Fruit fly (Drosophila melanogaster) whole organism, embryonic: ENCODE results near the gene Csas.

Experiments
- Ada2b ChIP-seq: fragments of 200-800 bp; sonication (Bioruptor generic); IDR thresholded peaks from 2 replicates; pipeline ENCODE4 v1.3.6; 2022; ENCODE audit warnings: missing biosample characterization, missing genetic modification characterization
- CG10147 ChIP-seq: fragments of 200-800 bp; sonication (Bioruptor generic); optimal IDR thresholded peaks from 2 replicates; lab custom pipeline; 2019; ENCODE audit warnings: missing biosample characterization, mild to moderate bottlenecking, missing genetic modification characterization, moderate library complexity
- CG10543 ChIP-seq: fragments of 200-800 bp; sonication (Bioruptor generic); optimal IDR thresholded peaks from 3 replicates; lab custom pipeline; 2017; ENCODE audit warnings: missing biosample characterization, mild to moderate bottlenecking, missing genetic modification characterization, moderate library complexity
- CG10979 ChIP-seq: fragments of 200-800 bp; sonication (Bioruptor generic); optimal IDR thresholded peaks from 2 replicates; lab custom pipeline; 2018; ENCODE audit warnings: missing biosample characterization, mild to moderate bottlenecking, missing genetic modification characterization, moderate library complexity
- CG11085 ChIP-seq: fragments of 200-800 bp; sonication (Bioruptor generic); IDR thresholded peaks from 2 replicates; pipeline ENCODE4 v1.3.6; 2022; ENCODE audit warnings: missing biosample characterization, missing genetic modification characterization
- CG11093 ChIP-seq: fragments of 200-800 bp; sonication (Bioruptor generic); IDR thresholded peaks from 3 replicates; pipeline ENCODE4 v1.3.6; 2022; ENCODE audit warnings: missing biosample characterization, missing genetic modification characterization
- CG11696 ChIP-seq: fragments of 200-800 bp; sonication (Bioruptor generic); IDR thresholded peaks from 2 replicates; pipeline ENCODE4 v1.3.6; 2022; ENCODE audit warnings: missing biosample characterization, missing genetic modification characterization
- CG12071 ChIP-seq: fragments of 200-800 bp; sonication (Bioruptor generic); optimal IDR thresholded peaks from 3 replicates; lab custom pipeline; 2018; ENCODE audit warnings: missing biosample characterization, mild to moderate bottlenecking, missing genetic modification characterization
- CG12942 ChIP-seq: fragments of 200-800 bp; sonication (Bioruptor generic); optimal IDR thresholded peaks from 3 replicates; lab custom pipeline; 2016; ENCODE audit warnings: missing biosample characterization, missing genetic modification characterization
- CG1603 ChIP-seq: fragments of 200-800 bp; sonication (Bioruptor generic); optimal IDR thresholded peaks from 2 replicates; lab custom pipeline; 2019; ENCODE audit warnings: missing biosample characterization, mild to moderate bottlenecking, missing genetic modification characterization, moderate library complexity
- CG17568 ChIP-seq: fragments of 200-800 bp; sonication (Bioruptor generic); optimal IDR thresholded peaks from 2 replicates; lab custom pipeline; 2018; ENCODE audit warnings: missing biosample characterization, mild to moderate bottlenecking, missing genetic modification characterization, moderate library complexity
- CG17612 ChIP-seq: fragments of 200-800 bp; sonication (Bioruptor generic); IDR thresholded peaks from 2 replicates; pipeline ENCODE4 v1.3.6; 2022; ENCODE audit warnings: missing biosample characterization, missing genetic modification characterization
- CG17912 ChIP-seq: fragments of 200-800 bp; sonication (Bioruptor generic); optimal IDR thresholded peaks from 2 replicates; lab custom pipeline; 2018; ENCODE audit warnings: missing biosample characterization, mild to moderate bottlenecking, missing genetic modification characterization
- CG2120 ChIP-seq: fragments of 200-800 bp; sonication (Bioruptor generic); optimal IDR thresholded peaks from 3 replicates; lab custom pipeline; 2016; ENCODE audit warnings: missing biosample characterization, missing genetic modification characterization
- CG31441 ChIP-seq: fragments of 200-800 bp; sonication (Bioruptor generic); IDR thresholded peaks from 2 replicates; pipeline ENCODE4 v1.3.6; 2022; ENCODE audit warnings: missing biosample characterization, missing genetic modification characterization
- CG32767 ChIP-seq: fragments of 200-800 bp; sonication (Bioruptor generic); IDR thresholded peaks from 2 replicates; pipeline ENCODE4 v1.3.6; 2022; ENCODE audit warnings: missing biosample characterization, missing genetic modification characterization
- CG33557 ChIP-seq: fragments of 200-800 bp; sonication (Bioruptor generic); optimal IDR thresholded peaks from 2 replicates; lab custom pipeline; 2019; ENCODE audit warnings: missing biosample characterization, mild to moderate bottlenecking, missing genetic modification characterization, moderate library complexity
- CG34224 ChIP-seq: fragments of 200-800 bp; sonication (Bioruptor generic); IDR thresholded peaks from 3 replicates; pipeline ENCODE4 v1.3.6; 2022; ENCODE audit warnings: missing biosample characterization, missing genetic modification characterization; ENCODE audit not compliant: partially characterized antibody
- CG5180 ChIP-seq: fragments of 200-800 bp; sonication (Bioruptor generic); optimal IDR thresholded peaks from 3 replicates; lab custom pipeline; 2017; ENCODE audit warnings: missing biosample characterization, missing genetic modification characterization, mild to moderate bottlenecking, moderate library complexity, missing genetic modification reagents
- CG6854 ChIP-seq: fragments of 200-800 bp; sonication (Bioruptor generic); optimal IDR thresholded peaks from 3 replicates; lab custom pipeline; 2017; ENCODE audit warnings: missing biosample characterization, mild to moderate bottlenecking, missing genetic modification characterization
- CG7786 ChIP-seq: fragments of 200-800 bp; sonication (Bioruptor generic); optimal IDR thresholded peaks from 2 replicates; lab custom pipeline; 2016; ENCODE audit warnings: missing biosample characterization, missing genetic modification characterization
- CG7928 ChIP-seq: fragments of 200-800 bp; sonication (Bioruptor generic); optimal IDR thresholded peaks from 2 replicates; lab custom pipeline; 2017; ENCODE audit warnings: missing biosample characterization, mild to moderate bottlenecking, missing genetic modification characterization
- CG8281 ChIP-seq: fragments of 200-800 bp; sonication (Bioruptor generic); optimal IDR thresholded peaks from 2 replicates; lab custom pipeline; 2018; ENCODE audit warnings: missing biosample characterization, mild to moderate bottlenecking, missing genetic modification characterization, moderate library complexity
- D19A ChIP-seq: fragments of 200-800 bp; optimal IDR thresholded peaks from 3 replicates; lab custom pipeline; 2019; ENCODE audit warnings: missing biosample characterization, mild to moderate bottlenecking, missing genetic modification characterization, moderate library complexity
- ERR ChIP-seq: fragments of 200-800 bp; sonication (Bioruptor generic); optimal IDR thresholded peaks from 2 replicates; lab custom pipeline; 2016; ENCODE audit warnings: missing biosample characterization, missing genetic modification characterization
- Elba2 ChIP-seq: fragments of 200-800 bp; sonication (Bioruptor generic); optimal IDR thresholded peaks from 3 replicates; lab custom pipeline; 2016; ENCODE audit warnings: missing biosample characterization, missing genetic modification characterization
- Hr51 ChIP-seq, 2 experiments: fragments of 200-800 bp; sonication (Bioruptor generic); optimal IDR thresholded peaks; 2 replicates in 1 of 2; 3 replicates in 1 of 2; lab custom pipeline; 2016 to 2018; ENCODE audit warnings: missing biosample characterization in 2 of 2, missing genetic modification characterization in 2 of 2, mild to moderate bottlenecking in 1 of 2, moderate library complexity in 1 of 2
- MTF-1 ChIP-seq: fragments of 200-800 bp; sonication (Bioruptor generic); optimal IDR thresholded peaks from 2 replicates; lab custom pipeline; 2018; ENCODE audit warnings: missing biosample characterization, mild to moderate bottlenecking, missing genetic modification characterization, borderline replicate concordance
- Mrtf ChIP-seq: fragments of 200-800 bp; sonication (Bioruptor generic); IDR thresholded peaks from 3 replicates; pipeline ENCODE4 v1.3.6; 2022; ENCODE audit warnings: missing biosample characterization, missing genetic modification characterization
- Sin3A ChIP-seq: fragments of >200 bp; optimal IDR thresholded peaks from 2 replicates; lab custom pipeline; 2018
- Ssrp ChIP-seq: fragments of 200-800 bp; sonication (Bioruptor generic); optimal IDR thresholded peaks from 2 replicates; lab custom pipeline; 2018; ENCODE audit warnings: missing biosample characterization, mild to moderate bottlenecking, missing genetic modification characterization, moderate library complexity
- Xbp1 ChIP-seq: fragments of 200-800 bp; sonication (Bioruptor generic); optimal IDR thresholded peaks from 3 replicates; lab custom pipeline; 2016; ENCODE audit warnings: missing biosample characterization, mild to moderate bottlenecking, missing genetic modification characterization
- bigmax ChIP-seq: fragments of 200-800 bp; sonication (Bioruptor generic); optimal IDR thresholded peaks from 2 replicates; lab custom pipeline; 2018; ENCODE audit warnings: missing biosample characterization, mild to moderate bottlenecking, missing genetic modification characterization
- cg ChIP-seq: fragments of 200-800 bp; sonication (Bioruptor generic); optimal IDR thresholded peaks from 3 replicates; lab custom pipeline; 2019; ENCODE audit warnings: missing biosample characterization, mild to moderate bottlenecking, missing genetic modification characterization, moderate library complexity
- da ChIP-seq: fragments of 200-800 bp; sonication (Bioruptor generic); optimal IDR thresholded peaks from 2 replicates; lab custom pipeline; 2016; ENCODE audit warnings: missing biosample characterization, missing genetic modification characterization
- dan ChIP-seq: fragments of 200-800 bp; sonication (Bioruptor generic); IDR thresholded peaks from 2 replicates; pipeline ENCODE4 v1.3.6; 2022; ENCODE audit warnings: missing biosample characterization, missing genetic modification characterization
- disco-r ChIP-seq: fragments of 200-800 bp; sonication (Bioruptor generic); optimal IDR thresholded peaks from 2 replicates; lab custom pipeline; 2016; ENCODE audit warnings: missing biosample characterization, missing genetic modification characterization
- emc ChIP-seq: fragments of 200-800 bp; sonication (Bioruptor generic); optimal IDR thresholded peaks from 2 replicates; lab custom pipeline; 2016; ENCODE audit warnings: missing biosample characterization, missing genetic modification characterization
- eve ChIP-seq, 2 experiments: fragments of >200 bp; optimal IDR thresholded peaks; 2 replicates each; lab custom pipeline; 2017; ENCODE audit warnings: missing biosample characterization in 2 of 2, missing genetic modification characterization in 2 of 2
- gem ChIP-seq: fragments of 200-800 bp; sonication (Bioruptor generic); optimal IDR thresholded peaks from 2 replicates; lab custom pipeline; 2019; ENCODE audit warnings: missing biosample characterization, mild to moderate bottlenecking, missing genetic modification characterization, moderate library complexity
- hbn ChIP-seq: fragments of 200-800 bp; sonication (Bioruptor generic); IDR thresholded peaks from 2 replicates; pipeline ENCODE4 v1.3.6; 2022; ENCODE audit warnings: missing biosample characterization, missing genetic modification characterization; ENCODE audit not compliant: partially characterized antibody
- hth ChIP-seq: fragments of >200 bp; optimal IDR thresholded peaks from 2 replicates; lab custom pipeline; 2017; ENCODE audit warnings: inconsistent platforms
- inv ChIP-seq: fragments of 200-800 bp; sonication (Bioruptor generic); IDR thresholded peaks from 2 replicates; pipeline ENCODE4 v1.3.6; 2022; ENCODE audit warnings: missing biosample characterization, missing genetic modification characterization; ENCODE audit not compliant: partially characterized antibody
- kah ChIP-seq: fragments of 200-800 bp; sonication (Bioruptor generic); optimal IDR thresholded peaks from 2 replicates; lab custom pipeline; 2018; ENCODE audit warnings: missing biosample characterization, mild to moderate bottlenecking, missing genetic modification characterization
- nerfin-2 ChIP-seq: fragments of 200-800 bp; sonication (Bioruptor generic); IDR thresholded peaks from 2 replicates; pipeline ENCODE4 v1.3.6; 2022; ENCODE audit warnings: missing biosample characterization, missing genetic modification characterization; ENCODE audit not compliant: partially characterized antibody
- pnt ChIP-seq: fragments of 200-800 bp; sonication (Bioruptor generic); optimal IDR thresholded peaks from 3 replicates; lab custom pipeline; 2016; ENCODE audit warnings: missing biosample characterization, missing genetic modification characterization
- pum ChIP-seq: fragments of 200-800 bp; sonication (Bioruptor generic); optimal IDR thresholded peaks from 2 replicates; lab custom pipeline; 2016; ENCODE audit warnings: missing biosample characterization, missing genetic modification characterization
- ro ChIP-seq: fragments of 200-800 bp; sonication (Bioruptor generic); IDR thresholded peaks from 2 replicates; pipeline ENCODE4 v1.3.6; 2022; ENCODE audit warnings: missing biosample characterization, missing genetic modification characterization
- wek ChIP-seq: fragments of 200-800 bp; sonication (Bioruptor generic); optimal IDR thresholded peaks from 3 replicates; lab custom pipeline; 2018; ENCODE audit warnings: missing biosample characterization, mild to moderate bottlenecking, missing genetic modification characterization, moderate library complexity
- zen ChIP-seq: fragments of 200-800 bp; sonication (Bioruptor generic); optimal IDR thresholded peaks from 3 replicates; lab custom pipeline; 2018; ENCODE audit warnings: missing biosample characterization, mild to moderate bottlenecking, missing genetic modification characterization, moderate library complexity

The Csas gene

dm6 chr3L:19991714-19992231 is 3.0 kb upstream of the Csas start, which contains the start of the genes CG7646 and Nca (continued):
- TF ChIP-seq nerfin-2 (GFP tag; lab: Robert Waterston, UW), result peak; percentile 69; the same call in 1 of the 2 replicates
- peak in 1 of 2 experiments; percentile 17 for TF ChIP-seq eve (GFP tag; optimal IDR thresholded peaks at IDR 0.05; lab: Kevin White, UChicago)
- no peak for TF ChIP-seq Ada2b
- TF ChIP-seq CG17912 (GFP tag; lab: Kevin White, UChicago), result peak; percentile 76
- no peak for TF ChIP-seq CG11696 (GFP tag; lab: Robert Waterston, UW)
- no peak for TF ChIP-seq ro
- peak; percentile 55 for TF ChIP-seq zen (tag; lab: Kevin White, UChicago)
- TF ChIP-seq pum (GFP tag; lab: Kevin White, UChicago), result no peak
- no peak for TF ChIP-seq dan (GFP tag; lab: Robert Waterston, UW)
- TF ChIP-seq CG6854, result no peak
- no peak for TF ChIP-seq CG10979 (tag; lab: Kevin White, UChicago)
- TF ChIP-seq CG1603 (tag; lab: Kevin White, UChicago), result peak; percentile 74
- no peak for TF ChIP-seq pnt (GFP tag; lab: Kevin White, UChicago)
- peak; percentile 32; the same call in 1 of the 2 replicates for TF ChIP-seq CG31441 (GFP tag; lab: Robert Waterston, UW)
- peak; percentile 92 for TF ChIP-seq inv
- TF ChIP-seq kah (GFP tag; lab: Kevin White, UChicago), result no peak
- TF ChIP-seq emc (GFP tag; lab: Kevin White, UChicago), result no peak
- TF ChIP-seq CG10147, result no peak
- peak; percentile 77 for TF ChIP-seq Elba2 (GFP tag; lab: Kevin White, UChicago)
- no peak for TF ChIP-seq disco-r (GFP tag; lab: Kevin White, UChicago)
- peak; percentile 64 for TF ChIP-seq CG10543
- no peak for TF ChIP-seq CG7928 (GFP tag; lab: Kevin White, UChicago)
- TF ChIP-seq CG17568 (GFP tag; lab: Kevin White, UChicago), result no peak
- TF ChIP-seq wek (GFP tag; lab: Kevin White, UChicago), result peak; percentile 75
- TF ChIP-seq CG17612 (GFP tag; lab: Robert Waterston, UW), result no peak
- TF ChIP-seq CG34224 (GFP tag; lab: Robert Waterston, UW), result peak; percentile 87
- no peak for TF ChIP-seq CG12942 (GFP tag; lab: Kevin White, UChicago)
- no peak for TF ChIP-seq Ssrp (tag; lab: Kevin White, UChicago)
- no peak for TF ChIP-seq CG7786
- TF ChIP-seq da, result no peak
- no peak for TF ChIP-seq Mrtf (GFP tag; lab: Robert Waterston, UW)
- no peak for TF ChIP-seq ERR (GFP tag; lab: Kevin White, UChicago)
- no peak; the same call in 2 of the 3 replicates for TF ChIP-seq CG11093 (GFP tag; lab: Robert Waterston, UW)
- TF ChIP-seq Hr51 (GFP tag; optimal IDR thresholded peaks at IDR 0.05; lab: Kevin White, UChicago), result peak in 1 of 2 experiments; percentile 4
- TF ChIP-seq D19A (tag; lab: Kevin White, UChicago), result peak; percentile 13
- TF ChIP-seq CG5180 (GFP tag; lab: Kevin White, UChicago), result no peak
- TF ChIP-seq cg (GFP tag; lab: Kevin White, UChicago), result peak; percentile 21
- peak; percentile 58 for TF ChIP-seq CG33557 (GFP tag; lab: Kevin White, UChicago)
- no peak for TF ChIP-seq Sin3A
- no peak for TF ChIP-seq CG11085 (GFP tag; lab: Robert Waterston, UW)
- peak; percentile 47 for TF ChIP-seq CG8281 (tag; lab: Kevin White, UChicago)
- TF ChIP-seq MTF-1, result peak; percentile 2
- TF ChIP-seq hth, result no peak
- peak; percentile 85 for TF ChIP-seq hbn
- TF ChIP-seq bigmax (GFP tag; lab: Kevin White, UChicago), result no peak
- TF ChIP-seq CG2120 (GFP tag; lab: Kevin White, UChicago), result peak; percentile 10
- TF ChIP-seq Xbp1 (GFP tag; lab: Kevin White, UChicago), result no peak
- peak; percentile 78 for TF ChIP-seq CG32767
- peak; percentile 27 for TF ChIP-seq gem
- TF ChIP-seq CG12071 (GFP tag; lab: Kevin White, UChicago), result no peak
